Fruit fly (Drosophila melanogaster) Kc167 (cell line): ENCODE results near the gene CG42571.

Experiments
- h ChIP-seq: fragments of >200 bp; optimal IDR thresholded peaks from 3 replicates; lab custom pipeline; 2018; ENCODE audit warnings: missing external identifiers
- psq ChIP-seq: fragments of >200 bp; optimal IDR thresholded peaks from 2 replicates; lab custom pipeline; 2017; ENCODE audit warnings: missing external identifiers
- ttk ChIP-seq: sonication (Bioruptor generic); optimal IDR thresholded peaks from 2 replicates; lab custom pipeline; 2017; ENCODE audit warnings: missing external identifiers

dm6 chr3L:15710125-15710524 lies 6.1 kb upstream of the CG42571 start:
- TF ChIP-seq ttk (lab: Kevin White, UChicago), result no peak
- TF ChIP-seq psq (lab: Kevin White, UChicago), result no peak
- no peak for TF ChIP-seq h (lab: Kevin White, UChicago)
